Fruit fly (Drosophila melanogaster) whole organism, embryonic: ENCODE measurements around the gene Cpr23B.

Experiments
- Atf3 ChIP-seq: fragments of 200-800 bp; sonication (Bioruptor generic); optimal IDR thresholded peaks from 3 replicates; lab custom pipeline; 2016; ENCODE audit warnings: missing biosample characterization, missing genetic modification characterization
- Blimp-1 ChIP-seq: fragments of 200-800 bp; sonication (Bioruptor generic); optimal IDR thresholded peaks from 3 replicates; lab custom pipeline; 2018; ENCODE audit warnings: missing biosample characterization, missing genetic modification characterization, mild to moderate bottlenecking, moderate library complexity, missing genetic modification reagents
- CG10274 ChIP-seq: fragments of 200-800 bp; sonication (Bioruptor generic); optimal IDR thresholded peaks from 3 replicates; lab custom pipeline; 2017; ENCODE audit warnings: missing biosample characterization, mild to moderate bottlenecking, missing genetic modification characterization
- CG18764 ChIP-seq: fragments of 200-800 bp; sonication (Bioruptor generic); optimal IDR thresholded peaks from 3 replicates; lab custom pipeline; 2016; ENCODE audit warnings: missing biosample characterization, missing genetic modification characterization
- CG2116 ChIP-seq: fragments of 200-800 bp; sonication (Bioruptor generic); optimal IDR thresholded peaks from 3 replicates; lab custom pipeline; 2018; ENCODE audit warnings: missing biosample characterization, mild to moderate bottlenecking, missing genetic modification characterization
- CG2678 ChIP-seq: fragments of 200-800 bp; sonication (Bioruptor generic); optimal IDR thresholded peaks from 3 replicates; lab custom pipeline; 2019; ENCODE audit warnings: missing biosample characterization, mild to moderate bottlenecking, missing genetic modification characterization, moderate library complexity
- CG3065 ChIP-seq: fragments of 200-800 bp; sonication (Bioruptor generic); optimal IDR thresholded peaks from 2 replicates; lab custom pipeline; 2016; ENCODE audit warnings: missing biosample characterization, missing genetic modification characterization
- CG32767 ChIP-seq: fragments of 200-800 bp; sonication (Bioruptor generic); IDR thresholded peaks from 2 replicates; pipeline ENCODE4 v1.3.6; 2022; ENCODE audit warnings: missing biosample characterization, missing genetic modification characterization
- CG3281 ChIP-seq: fragments of 200-800 bp; sonication (Bioruptor generic); optimal IDR thresholded peaks from 3 replicates; lab custom pipeline; 2017; ENCODE audit warnings: missing biosample characterization, mild to moderate bottlenecking, missing genetic modification characterization
- CG33557 ChIP-seq: fragments of 200-800 bp; sonication (Bioruptor generic); optimal IDR thresholded peaks from 2 replicates; lab custom pipeline; 2019; ENCODE audit warnings: missing biosample characterization, mild to moderate bottlenecking, missing genetic modification characterization, moderate library complexity
- CG34224 ChIP-seq: fragments of 200-800 bp; sonication (Bioruptor generic); IDR thresholded peaks from 3 replicates; pipeline ENCODE4 v1.3.6; 2022; ENCODE audit warnings: missing biosample characterization, missing genetic modification characterization; ENCODE audit not compliant: partially characterized antibody
- CG4730 ChIP-seq: fragments of 200-800 bp; sonication (Bioruptor generic); IDR thresholded peaks from 2 replicates; pipeline ENCODE4 v1.3.6; 2022; ENCODE audit warnings: missing biosample characterization, missing genetic modification characterization
- CG5953 ChIP-seq: fragments of 200-800 bp; sonication (Bioruptor generic); IDR thresholded peaks from 2 replicates; pipeline ENCODE4 v1.3.6; 2022; ENCODE audit warnings: missing biosample characterization, missing genetic modification characterization
- CG6654 ChIP-seq: fragments of 200-800 bp; sonication (Bioruptor generic); optimal IDR thresholded peaks from 2 replicates; lab custom pipeline; 2017; ENCODE audit warnings: missing biosample characterization, mild to moderate bottlenecking, missing genetic modification characterization
- CG6813 ChIP-seq: fragments of 200-800 bp; sonication (Bioruptor generic); optimal IDR thresholded peaks from 2 replicates; lab custom pipeline; 2017; ENCODE audit warnings: missing biosample characterization, missing genetic modification characterization, mild to moderate bottlenecking, moderate library complexity, missing genetic modification reagents
- CG7786 ChIP-seq: fragments of 200-800 bp; sonication (Bioruptor generic); optimal IDR thresholded peaks from 2 replicates; lab custom pipeline; 2016; ENCODE audit warnings: missing biosample characterization, missing genetic modification characterization
- CG7839 ChIP-seq: fragments of 200-800 bp; sonication (Bioruptor generic); optimal IDR thresholded peaks from 3 replicates; lab custom pipeline; 2018; ENCODE audit warnings: missing biosample characterization, mild to moderate bottlenecking, missing genetic modification characterization, moderate library complexity
- CG7928 ChIP-seq: fragments of 200-800 bp; sonication (Bioruptor generic); optimal IDR thresholded peaks from 2 replicates; lab custom pipeline; 2017; ENCODE audit warnings: missing biosample characterization, mild to moderate bottlenecking, missing genetic modification characterization
- CG7987 ChIP-seq: fragments of 200-800 bp; sonication (Bioruptor generic); optimal IDR thresholded peaks from 2 replicates; lab custom pipeline; 2018; ENCODE audit warnings: missing biosample characterization, mild to moderate bottlenecking, missing genetic modification characterization, moderate library complexity
- CG8290 ChIP-seq, 3 experiments: fragments of 200-800 bp; sonication (Bioruptor generic); optimal IDR thresholded peaks; 2 replicates each; lab custom pipeline; 2016 to 2019; ENCODE audit warnings: missing biosample characterization in 3 of 3, missing genetic modification characterization in 3 of 3, mild to moderate bottlenecking in 2 of 3, moderate library complexity in 1 of 3
- D19A ChIP-seq: fragments of 200-800 bp; optimal IDR thresholded peaks from 3 replicates; lab custom pipeline; 2019; ENCODE audit warnings: missing biosample characterization, mild to moderate bottlenecking, missing genetic modification characterization, moderate library complexity
- Dek ChIP-seq: fragments of 200-800 bp; sonication (Bioruptor generic); optimal IDR thresholded peaks from 3 replicates; lab custom pipeline; 2019; ENCODE audit warnings: missing biosample characterization, mild to moderate bottlenecking, missing genetic modification characterization, moderate library complexity
- ERR ChIP-seq: fragments of 200-800 bp; sonication (Bioruptor generic); optimal IDR thresholded peaks from 2 replicates; lab custom pipeline; 2016; ENCODE audit warnings: missing biosample characterization, missing genetic modification characterization
- GATAe ChIP-seq: fragments of 200-800 bp; sonication (Bioruptor generic); conservative IDR thresholded peaks from 2 replicates; pipeline ENCODE4 v1.3.6; 2022; ENCODE audit warnings: missing biosample characterization, missing genetic modification characterization
- Hr78 ChIP-seq, 2 experiments: fragments of 200-800 bp in 1 of 2; fragments of >200 bp in 1 of 2; sonication (Bioruptor generic) in 1 of 2; optimal IDR thresholded peaks; 2 replicates each; lab custom pipeline; 2017 to 2019; ENCODE audit warnings: missing biosample characterization in 2 of 2, missing genetic modification characterization in 2 of 2, mild to moderate bottlenecking in 1 of 2, moderate library complexity in 1 of 2
- Med ChIP-seq: fragments of 200-800 bp; sonication (Bioruptor generic); peaks from one replicate; lab custom pipeline; 2016; ENCODE audit warnings: missing biosample characterization, missing genetic modification characterization, mild to moderate bottlenecking, inconsistent platforms, moderate library complexity
- Optix ChIP-seq: fragments of 200-800 bp; sonication (Bioruptor generic); IDR thresholded peaks from 3 replicates; pipeline ENCODE4 v1.3.6; 2022; ENCODE audit warnings: missing biosample characterization, missing genetic modification characterization
- Rfx ChIP-seq: fragments of 200-800 bp; sonication (Bioruptor generic); IDR thresholded peaks from 2 replicates; pipeline ENCODE4 v1.3.6; 2022; ENCODE audit warnings: missing biosample characterization, missing genetic modification characterization
- Sox102F ChIP-seq: fragments of 200-800 bp; sonication (Bioruptor generic); optimal IDR thresholded peaks from 2 replicates; lab custom pipeline; 2018; ENCODE audit warnings: missing biosample characterization, mild to moderate bottlenecking, missing genetic modification characterization, moderate library complexity
- Xbp1 ChIP-seq: fragments of 200-800 bp; sonication (Bioruptor generic); optimal IDR thresholded peaks from 3 replicates; lab custom pipeline; 2016; ENCODE audit warnings: missing biosample characterization, mild to moderate bottlenecking, missing genetic modification characterization
- bsh ChIP-seq, 2 experiments: fragments of 200-800 bp; sonication (Bioruptor generic); optimal IDR thresholded peaks; 2 replicates each; lab custom pipeline; 2017 to 2018; ENCODE audit warnings: mild to moderate bottlenecking in 2 of 2, missing biosample characterization in 2 of 2, missing genetic modification characterization in 2 of 2, moderate library complexity in 1 of 2
- ci ChIP-seq: fragments of 200-800 bp; sonication (Bioruptor generic); IDR thresholded peaks from 3 replicates; pipeline ENCODE4 v1.3.6; 2022; ENCODE audit warnings: missing biosample characterization, missing genetic modification characterization
- crp ChIP-seq, 2 experiments: fragments of 200-800 bp; sonication (Bioruptor generic); optimal IDR thresholded peaks; 2 replicates in 1 of 2; 3 replicates in 1 of 2; lab custom pipeline; 2017; ENCODE audit warnings: missing biosample characterization in 2 of 2, missing genetic modification characterization in 2 of 2, mild to moderate bottlenecking in 1 of 2, moderate library complexity in 1 of 2
- cwo ChIP-seq: fragments of 200-800 bp; sonication (Bioruptor generic); optimal IDR thresholded peaks from 3 replicates; lab custom pipeline; 2017; ENCODE audit warnings: missing biosample characterization, missing genetic modification characterization, mild to moderate bottlenecking, moderate library complexity, missing genetic modification reagents
- dati ChIP-seq: fragments of 200-800 bp; sonication (Bioruptor generic); IDR thresholded peaks from 2 replicates; pipeline ENCODE4 v1.3.6; 2022; ENCODE audit warnings: missing biosample characterization, missing genetic modification characterization
- eve ChIP-seq, 2 experiments: fragments of >200 bp; optimal IDR thresholded peaks; 2 replicates each; lab custom pipeline; 2017; ENCODE audit warnings: missing biosample characterization in 2 of 2, missing genetic modification characterization in 2 of 2
- eyg ChIP-seq: fragments of 200-800 bp; sonication (Bioruptor generic); optimal IDR thresholded peaks from 3 replicates; lab custom pipeline; 2016; ENCODE audit warnings: missing biosample characterization, missing genetic modification characterization
- fd102C ChIP-seq: fragments of 200-800 bp; sonication (Bioruptor generic); optimal IDR thresholded peaks from 2 replicates; lab custom pipeline; 2018; ENCODE audit warnings: missing biosample characterization, mild to moderate bottlenecking, missing genetic modification characterization, moderate library complexity
- grau ChIP-seq: fragments of 200-800 bp; optimal IDR thresholded peaks from 3 replicates; lab custom pipeline; 2019; ENCODE audit warnings: missing biosample characterization, mild to moderate bottlenecking, missing genetic modification characterization, moderate library complexity
- gsb ChIP-seq: fragments of 200-800 bp; sonication (Bioruptor generic); IDR thresholded peaks from 2 replicates; pipeline ENCODE4 v1.3.6; 2022; ENCODE audit warnings: missing biosample characterization, missing genetic modification characterization
- hbn ChIP-seq: fragments of 200-800 bp; sonication (Bioruptor generic); IDR thresholded peaks from 2 replicates; pipeline ENCODE4 v1.3.6; 2022; ENCODE audit warnings: missing biosample characterization, missing genetic modification characterization; ENCODE audit not compliant: partially characterized antibody
- lov ChIP-seq, 2 experiments: fragments of 200-800 bp in 1 of 2; fragments of >200 bp in 1 of 2; sonication (Bioruptor generic) in 1 of 2; IDR thresholded peaks in 1 of 2; optimal IDR thresholded peaks in 1 of 2; 2 replicates in 1 of 2; 3 replicates in 1 of 2; pipeline versions ENCODE4 v1.3.6 to Lab custom; 2017 to 2022; ENCODE audit warnings: missing biosample characterization in 1 of 2, missing genetic modification characterization in 1 of 2
- pho ChIP-seq: fragments of 200-800 bp; sonication (Bioruptor generic); optimal IDR thresholded peaks from 2 replicates; lab custom pipeline; 2016; ENCODE audit warnings: missing biosample characterization, missing genetic modification characterization
- prd ChIP-seq, 3 experiments: fragments of >200 bp in 2 of 3; fragments of 200-800 bp in 1 of 3; sonication (Bioruptor generic) in 1 of 3; optimal IDR thresholded peaks in 2 of 3; IDR thresholded peaks in 1 of 3; 2 replicates in 2 of 3; 3 replicates in 1 of 3; pipeline versions ENCODE4 v1.3.6 to Lab custom; 2017 to 2022; ENCODE audit warnings: missing biosample characterization in 1 of 3, missing genetic modification characterization in 1 of 3
- sens-2 ChIP-seq: fragments of 200-800 bp; sonication (Bioruptor generic); IDR thresholded peaks from 2 replicates; pipeline ENCODE4 v1.3.6; 2022; ENCODE audit warnings: missing biosample characterization, missing genetic modification characterization
- stc ChIP-seq: fragments of 200-800 bp; sonication (Bioruptor generic); IDR thresholded peaks from 2 replicates; pipeline ENCODE4 v1.3.6; 2022; ENCODE audit warnings: missing biosample characterization, missing genetic modification characterization
- vvl ChIP-seq: fragments of 200-800 bp; sonication (Bioruptor generic); IDR thresholded peaks from 2 replicates; pipeline ENCODE4 v1.3.6; 2022; ENCODE audit warnings: missing biosample characterization, missing genetic modification characterization
- zfh1 ChIP-seq: fragments of 200-800 bp; sonication (Bioruptor generic); IDR thresholded peaks from 3 replicates; pipeline ENCODE4 v1.3.6; 2022; ENCODE audit warnings: missing biosample characterization, missing genetic modification characterization

The Cpr23B gene

dm6 chr2L:2864601-2865000, 26.4 kb downstream of the Cpr23B start (continued):
- TF ChIP-seq CG5953 (GFP tag; lab: Robert Waterston, UW) (no peak), crp (GFP tag; optimal IDR thresholded peaks at IDR 0.05; lab: Kevin White, UChicago) (no peak), Dek (tag; lab: Kevin White, UChicago) (no peak), Atf3 (GFP tag; lab: Kevin White, UChicago) (no peak), vvl (GFP tag; lab: Robert Waterston, UW) (peak; percentile 40; the same call in 1 of the 2 replicates), GATAe (GFP tag; lab: Robert Waterston, UW) (no peak), Optix (GFP tag; lab: Robert Waterston, UW) (no peak), lov (optimal IDR thresholded peaks at IDR 0.05; lab: Kevin White, UChicago) (no peak), lov (GFP tag; IDR thresholded peaks at IDR 0.05; lab: Robert Waterston, UW) (0 out of 3 replicates have a peak, but pooled peaks have one; percentile 47), Xbp1 (GFP tag; lab: Kevin White, UChicago) (no peak), CG7987 (GFP tag; lab: Kevin White, UChicago) (peak; percentile 57), CG18764 (GFP tag; lab: Kevin White, UChicago) (peak; percentile 32), pho (no peak), CG6813 (GFP tag; lab: Kevin White, UChicago) (peak; percentile 68), CG10274 (GFP tag; lab: Kevin White, UChicago) (peak; percentile 15), eyg (GFP tag; lab: Kevin White, UChicago) (no peak), CG34224 (GFP tag; lab: Robert Waterston, UW) (no peak), CG3281 (GFP tag; lab: Kevin White, UChicago) (peak; percentile 14), CG7928 (GFP tag; lab: Kevin White, UChicago) (no peak), prd (optimal IDR thresholded peaks at IDR 0.05; lab: Kevin White, UChicago) (no peak), prd (GFP tag; IDR thresholded peaks at IDR 0.05; lab: Robert Waterston, UW) (no peak), Rfx (GFP tag; lab: Robert Waterston, UW) (no peak), Med (GFP tag; lab: Kevin White, UChicago) (peak; percentile 66), Hr78 (GFP tag; optimal IDR thresholded peaks at IDR 0.05; lab: Kevin White, UChicago) (peak in 1 of 2 experiments; percentile 52), dati (GFP tag; lab: Robert Waterston, UW) (no peak), CG4730 (no peak), hbn (GFP tag; lab: Robert Waterston, UW) (no peak), CG33557 (peak; percentile 21), sens-2 (GFP tag; lab: Robert Waterston, UW) (no peak), eve (GFP tag; optimal IDR thresholded peaks at IDR 0.05; lab: Kevin White, UChicago) (no peak), cwo (GFP tag; lab: Kevin White, UChicago) (no peak), gsb (GFP tag; lab: Robert Waterston, UW) (no peak), Blimp-1 (GFP tag; lab: Kevin White, UChicago) (peak; percentile 32), CG7786 (GFP tag; lab: Kevin White, UChicago) (no peak), CG3065 (GFP tag; lab: Kevin White, UChicago) (no peak), ci (peak; percentile 73; the same call in 2 of the 3 replicates), fd102C (GFP tag; lab: Kevin White, UChicago) (peak; percentile 14), zfh1 (GFP tag; lab: Robert Waterston, UW) (no peak), CG7839 (tag; lab: Kevin White, UChicago) (peak; percentile 2), stc (GFP tag; lab: Robert Waterston, UW) (peak; percentile 26; the same call in 1 of the 2 replicates), CG2116 (GFP tag; lab: Kevin White, UChicago) (no peak), grau (tag; lab: Kevin White, UChicago) (no peak), D19A (tag; lab: Kevin White, UChicago) (peak; percentile 34), ERR (GFP tag; lab: Kevin White, UChicago) (no peak), bsh (GFP tag; optimal IDR thresholded peaks at IDR 0.05; lab: Kevin White, UChicago) (peak in 1 of 2 experiments; percentile 8), CG32767 (GFP tag; lab: Robert Waterston, UW) (no peak), CG2678 (tag; lab: Kevin White, UChicago) (peak; percentile 34), CG6654 (GFP tag; lab: Kevin White, UChicago) (no peak), CG8290 (GFP tag; optimal IDR thresholded peaks at IDR 0.05; lab: Kevin White, UChicago) (no peak), CG8290 (tag; optimal IDR thresholded peaks at IDR 0.05; lab: Kevin White, UChicago) (peak in 1 of 2 experiments; percentile 62), Sox102F (GFP tag; lab: Kevin White, UChicago) (no peak)
